Fruit fly (Drosophila melanogaster) whole organism, embryonic: Measurements from ENCODE around the gene ddbt.

Source experiments
- Atf6 ChIP-seq: fragments of 200-800 bp; sonication (Bioruptor generic); IDR thresholded peaks from 2 replicates; pipeline ENCODE4 v1.3.6; 2022; ENCODE audit warnings: missing biosample characterization, missing genetic modification characterization
- B-H1 ChIP-seq: fragments of 200-800 bp; sonication (Bioruptor generic); IDR thresholded peaks from 3 replicates; pipeline ENCODE4 v1.3.6; 2022; ENCODE audit warnings: missing biosample characterization, missing genetic modification characterization
- B-H2 ChIP-seq: fragments of 200-800 bp; sonication (Bioruptor generic); optimal IDR thresholded peaks from 2 replicates; lab custom pipeline; 2018; ENCODE audit warnings: missing biosample characterization, mild to moderate bottlenecking, missing genetic modification characterization
- BtbVII ChIP-seq: fragments of 200-800 bp; sonication (Bioruptor generic); optimal IDR thresholded peaks from 3 replicates; lab custom pipeline; 2017; ENCODE audit warnings: missing biosample characterization, mild to moderate bottlenecking, missing genetic modification characterization
- C15 ChIP-seq: fragments of 200-800 bp; sonication (Bioruptor generic); IDR thresholded peaks from 3 replicates; pipeline ENCODE4 v1.3.6; 2022; ENCODE audit warnings: missing biosample characterization, missing genetic modification characterization
- CG10267 ChIP-seq: fragments of 200-800 bp; sonication (Bioruptor generic); optimal IDR thresholded peaks from 2 replicates; lab custom pipeline; 2018; ENCODE audit warnings: missing biosample characterization, mild to moderate bottlenecking, missing genetic modification characterization, moderate library complexity
- CG10431 ChIP-seq: fragments of 200-800 bp; sonication (Bioruptor generic); optimal IDR thresholded peaks from 3 replicates; lab custom pipeline; 2018; ENCODE audit warnings: missing biosample characterization, mild to moderate bottlenecking, missing genetic modification characterization
- CG10543 ChIP-seq: fragments of 200-800 bp; sonication (Bioruptor generic); optimal IDR thresholded peaks from 3 replicates; lab custom pipeline; 2017; ENCODE audit warnings: missing biosample characterization, mild to moderate bottlenecking, missing genetic modification characterization, moderate library complexity
- CG11093 ChIP-seq: fragments of 200-800 bp; sonication (Bioruptor generic); IDR thresholded peaks from 3 replicates; pipeline ENCODE4 v1.3.6; 2022; ENCODE audit warnings: missing biosample characterization, missing genetic modification characterization
- CG11695 ChIP-seq: fragments of 200-800 bp; sonication (Bioruptor generic); IDR thresholded peaks from 3 replicates; pipeline ENCODE4 v1.3.6; 2022; ENCODE audit warnings: missing biosample characterization, missing genetic modification characterization
- CG12071 ChIP-seq: fragments of 200-800 bp; sonication (Bioruptor generic); optimal IDR thresholded peaks from 3 replicates; lab custom pipeline; 2018; ENCODE audit warnings: missing biosample characterization, mild to moderate bottlenecking, missing genetic modification characterization
- CG12104 ChIP-seq: fragments of 200-800 bp; sonication (Bioruptor generic); optimal IDR thresholded peaks from 3 replicates; lab custom pipeline; 2016; ENCODE audit warnings: missing biosample characterization, missing genetic modification characterization
- CG14050 ChIP-seq: fragments of 200-800 bp; sonication (Bioruptor generic); IDR thresholded peaks from 3 replicates; pipeline ENCODE4 v1.3.6; 2022; ENCODE audit warnings: missing biosample characterization, missing genetic modification characterization
- CG14860 ChIP-seq: fragments of 200-800 bp; sonication (Bioruptor generic); IDR thresholded peaks from 3 replicates; pipeline ENCODE4 v1.3.6; 2022; ENCODE audit warnings: missing biosample characterization, missing genetic modification characterization; ENCODE audit not compliant: partially characterized antibody
- CG16779 ChIP-seq: fragments of 200-800 bp; sonication (Bioruptor generic); IDR thresholded peaks from 2 replicates; pipeline ENCODE4 v1.3.6; 2022; ENCODE audit warnings: missing biosample characterization, missing genetic modification characterization
- CG2120 ChIP-seq: fragments of 200-800 bp; sonication (Bioruptor generic); optimal IDR thresholded peaks from 3 replicates; lab custom pipeline; 2016; ENCODE audit warnings: missing biosample characterization, missing genetic modification characterization
- CG30403 ChIP-seq: fragments of 200-800 bp; sonication (Bioruptor generic); optimal IDR thresholded peaks from 3 replicates; lab custom pipeline; 2016; ENCODE audit warnings: missing biosample characterization, missing genetic modification characterization
- CG32772 ChIP-seq: fragments of 200-800 bp; sonication (Bioruptor generic); IDR thresholded peaks from 2 replicates; pipeline ENCODE4 v1.3.6; 2022; ENCODE audit warnings: missing biosample characterization, missing genetic modification characterization
- CG33213 ChIP-seq: fragments of 200-800 bp; sonication (Bioruptor generic); optimal IDR thresholded peaks from 3 replicates; lab custom pipeline; 2016; ENCODE audit warnings: missing biosample characterization, missing genetic modification characterization
- CG43689 ChIP-seq: fragments of 200-800 bp; sonication (Bioruptor generic); IDR thresholded peaks from 2 replicates; pipeline ENCODE4 v1.3.6; 2022; ENCODE audit warnings: missing biosample characterization, missing genetic modification characterization
- CG4617 ChIP-seq: fragments of 200-800 bp; sonication (Bioruptor generic); optimal IDR thresholded peaks from 3 replicates; lab custom pipeline; 2016; ENCODE audit warnings: missing biosample characterization, missing genetic modification characterization, borderline replicate concordance
- CG6654 ChIP-seq: fragments of 200-800 bp; sonication (Bioruptor generic); optimal IDR thresholded peaks from 2 replicates; lab custom pipeline; 2017; ENCODE audit warnings: missing biosample characterization, mild to moderate bottlenecking, missing genetic modification characterization
- CG6765 ChIP-seq: fragments of 200-800 bp; sonication (Bioruptor generic); optimal IDR thresholded peaks from 3 replicates; lab custom pipeline; 2017; ENCODE audit warnings: missing biosample characterization, mild to moderate bottlenecking, missing genetic modification characterization
- CG6791 ChIP-seq: fragments of 200-800 bp; sonication (Bioruptor generic); IDR thresholded peaks from 3 replicates; pipeline ENCODE4 v1.3.6; 2022; ENCODE audit warnings: missing biosample characterization, missing genetic modification characterization; ENCODE audit not compliant: partially characterized antibody
- CG7372 ChIP-seq: fragments of 200-800 bp; sonication (Bioruptor generic); IDR thresholded peaks from 2 replicates; pipeline ENCODE4 v1.3.6; 2022; ENCODE audit warnings: missing biosample characterization, missing genetic modification characterization
- CG8944 ChIP-seq: fragments of 200-800 bp; sonication (Bioruptor generic); optimal IDR thresholded peaks from 3 replicates; lab custom pipeline; 2016; ENCODE audit warnings: missing biosample characterization, missing genetic modification characterization
- Drgx ChIP-seq: fragments of 200-800 bp; sonication (Bioruptor generic); IDR thresholded peaks from 2 replicates; pipeline ENCODE4 v1.3.6; 2022; ENCODE audit warnings: missing biosample characterization, missing genetic modification characterization
- Elba2 ChIP-seq: fragments of 200-800 bp; sonication (Bioruptor generic); optimal IDR thresholded peaks from 3 replicates; lab custom pipeline; 2016; ENCODE audit warnings: missing biosample characterization, missing genetic modification characterization
- Fer1 ChIP-seq: fragments of 200-800 bp; sonication (Bioruptor generic); optimal IDR thresholded peaks from 2 replicates; lab custom pipeline; 2017; ENCODE audit warnings: missing biosample characterization, mild to moderate bottlenecking, missing genetic modification characterization
- Hr39 ChIP-seq: fragments of >200 bp; optimal IDR thresholded peaks from 2 replicates; lab custom pipeline; 2017
- Kr ChIP-seq: fragments of 200-800 bp; sonication (Bioruptor generic); optimal IDR thresholded peaks from 2 replicates; lab custom pipeline; 2017; ENCODE audit warnings: missing biosample characterization, mild to moderate bottlenecking, missing genetic modification characterization
- MESR4 ChIP-seq: fragments of 200-800 bp; sonication (Bioruptor generic); optimal IDR thresholded peaks from 2 replicates; lab custom pipeline; 2018; ENCODE audit warnings: missing biosample characterization, mild to moderate bottlenecking, missing genetic modification characterization, moderate library complexity
- NFAT ChIP-seq: fragments of 200-800 bp; sonication (Bioruptor generic); IDR thresholded peaks from 2 replicates; pipeline ENCODE4 v1.3.6; 2022; ENCODE audit warnings: missing biosample characterization, missing genetic modification characterization
- Nf-YA ChIP-seq: fragments of 200-800 bp; sonication (Bioruptor generic); IDR thresholded peaks from 2 replicates; pipeline ENCODE4 v1.3.6; 2022; ENCODE audit warnings: missing biosample characterization, missing genetic modification characterization
- Vsx1 ChIP-seq: fragments of 200-800 bp; sonication (Bioruptor generic); optimal IDR thresholded peaks from 2 replicates; lab custom pipeline; 2017; ENCODE audit warnings: missing biosample characterization, mild to moderate bottlenecking, missing genetic modification characterization, missing genetic modification reagents
- ap ChIP-seq: fragments of 200-800 bp; sonication (Bioruptor generic); IDR thresholded peaks from 2 replicates; pipeline ENCODE4 v1.3.6; 2022; ENCODE audit warnings: missing biosample characterization, missing genetic modification characterization
- bab2 ChIP-seq: fragments of 200-800 bp; sonication (Bioruptor generic); optimal IDR thresholded peaks from 2 replicates; lab custom pipeline; 2016; ENCODE audit warnings: missing biosample characterization, missing genetic modification characterization
- cato ChIP-seq: fragments of 200-800 bp; sonication (Bioruptor generic); optimal IDR thresholded peaks from 2 replicates; lab custom pipeline; 2016; ENCODE audit warnings: missing biosample characterization, missing genetic modification characterization, borderline replicate concordance
- cg ChIP-seq: fragments of 200-800 bp; sonication (Bioruptor generic); optimal IDR thresholded peaks from 3 replicates; lab custom pipeline; 2019; ENCODE audit warnings: missing biosample characterization, mild to moderate bottlenecking, missing genetic modification characterization, moderate library complexity
- chinmo ChIP-seq: fragments of 200-800 bp; sonication (Bioruptor generic); IDR thresholded peaks from 4 replicates; pipeline ENCODE4 v1.3.6; 2022; ENCODE audit warnings: missing biosample characterization, missing genetic modification characterization; ENCODE audit not compliant: partially characterized antibody
- dati ChIP-seq: fragments of 200-800 bp; sonication (Bioruptor generic); IDR thresholded peaks from 2 replicates; pipeline ENCODE4 v1.3.6; 2022; ENCODE audit warnings: missing biosample characterization, missing genetic modification characterization
- eyg ChIP-seq: fragments of 200-800 bp; sonication (Bioruptor generic); optimal IDR thresholded peaks from 3 replicates; lab custom pipeline; 2016; ENCODE audit warnings: missing biosample characterization, missing genetic modification characterization
- nau ChIP-seq: fragments of 200-800 bp; sonication (Bioruptor generic); optimal IDR thresholded peaks from 3 replicates; lab custom pipeline; 2017; ENCODE audit warnings: missing biosample characterization, mild to moderate bottlenecking, missing genetic modification characterization, missing genetic modification reagents
- nerfin-2 ChIP-seq: fragments of 200-800 bp; sonication (Bioruptor generic); IDR thresholded peaks from 2 replicates; pipeline ENCODE4 v1.3.6; 2022; ENCODE audit warnings: missing biosample characterization, missing genetic modification characterization; ENCODE audit not compliant: partially characterized antibody
- org-1 ChIP-seq: fragments of 200-800 bp; sonication (Bioruptor generic); optimal IDR thresholded peaks from 2 replicates; lab custom pipeline; 2017; ENCODE audit warnings: missing biosample characterization, missing genetic modification characterization
- stc ChIP-seq: fragments of 200-800 bp; sonication (Bioruptor generic); IDR thresholded peaks from 2 replicates; pipeline ENCODE4 v1.3.6; 2022; ENCODE audit warnings: missing biosample characterization, missing genetic modification characterization
- sug ChIP-seq: fragments of 200-800 bp; optimal IDR thresholded peaks from 2 replicates; lab custom pipeline; 2019; ENCODE audit warnings: missing biosample characterization, mild to moderate bottlenecking, missing genetic modification characterization, moderate library complexity
- tio ChIP-seq: fragments of 200-800 bp; sonication (Bioruptor generic); optimal IDR thresholded peaks from 2 replicates; lab custom pipeline; 2017; ENCODE audit warnings: missing biosample characterization, missing genetic modification characterization, inconsistent platforms
- trh ChIP-seq: fragments of 200-800 bp; sonication (Bioruptor generic); optimal IDR thresholded peaks from 2 replicates; lab custom pipeline; 2016; ENCODE audit warnings: missing biosample characterization, missing genetic modification characterization
- zen2 ChIP-seq: fragments of 200-800 bp; sonication (Bioruptor generic); IDR thresholded peaks from 3 replicates; pipeline ENCODE4 v1.3.6; 2022; ENCODE audit warnings: missing biosample characterization, missing genetic modification characterization; ENCODE audit not compliant: partially characterized antibody
- zfh1 ChIP-seq: fragments of 200-800 bp; sonication (Bioruptor generic); IDR thresholded peaks from 3 replicates; pipeline ENCODE4 v1.3.6; 2022; ENCODE audit warnings: missing biosample characterization, missing genetic modification characterization

ddbt gene

DNA sequence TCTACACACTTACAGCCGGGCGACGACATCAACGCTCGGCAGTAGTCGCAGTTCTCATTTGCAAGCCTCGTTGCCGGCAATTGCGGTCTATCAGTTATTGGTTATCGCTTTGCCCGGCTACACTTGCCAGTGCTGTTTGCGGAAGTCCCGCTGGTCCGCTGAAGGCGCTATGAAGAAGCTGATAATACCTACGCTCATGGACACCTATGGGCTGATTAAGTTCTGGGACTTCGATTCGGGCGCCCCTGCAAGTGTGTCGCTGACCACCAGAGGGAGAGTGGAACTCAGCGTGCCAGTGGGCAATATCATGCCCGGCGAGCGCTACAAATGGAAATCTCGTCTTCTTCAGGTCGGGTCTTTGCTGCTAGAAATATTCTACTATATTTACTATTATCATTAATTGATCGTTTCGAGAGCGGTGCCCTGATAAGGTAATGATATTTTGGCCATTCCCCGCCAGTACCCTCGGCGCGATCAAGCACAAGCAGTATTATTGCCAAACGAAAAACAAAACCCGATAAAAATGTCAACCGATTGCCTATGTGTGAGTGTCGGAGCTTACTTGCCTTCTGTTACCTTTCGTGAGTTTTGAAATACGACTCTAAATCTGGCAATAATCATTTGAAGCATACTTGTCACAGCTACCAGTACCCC is 16.8 kb upstream of the ddbt start (continued):
- TF ChIP-seq CG32772 (GFP tag; lab: Robert Waterston, UW), result no peak
- TF ChIP-seq Hr39 (lab: Kevin White, UChicago), result no peak
- TF ChIP-seq CG16779, result no peak
- no peak for TF ChIP-seq CG4617 (GFP tag; lab: Kevin White, UChicago)
- no peak for TF ChIP-seq CG12104
- TF ChIP-seq CG10543 (GFP tag; lab: Kevin White, UChicago), result peak; percentile 83
- TF ChIP-seq CG10431 (GFP tag; lab: Kevin White, UChicago), result no peak
- TF ChIP-seq CG14860 (GFP tag; lab: Robert Waterston, UW), result no peak
- peak; percentile 82; the same call in 1 of the 4 replicates for TF ChIP-seq chinmo (GFP tag; lab: Robert Waterston, UW)
- TF ChIP-seq C15 (GFP tag; lab: Robert Waterston, UW), result no peak
- TF ChIP-seq CG33213, result no peak
- TF ChIP-seq Atf6 (GFP tag; lab: Robert Waterston, UW), result no peak
- no peak for TF ChIP-seq zen2 (GFP tag; lab: Robert Waterston, UW)
- no peak for TF ChIP-seq CG6791 (GFP tag; lab: Robert Waterston, UW)
- no peak for TF ChIP-seq eyg (GFP tag; lab: Kevin White, UChicago)
- TF ChIP-seq CG6765 (GFP tag; lab: Kevin White, UChicago), result no peak
- TF ChIP-seq MESR4 (GFP tag; lab: Kevin White, UChicago), result no peak
- TF ChIP-seq stc, result no peak
- TF ChIP-seq sug, result peak; percentile 92
- no peak for TF ChIP-seq CG7372 (GFP tag; lab: Robert Waterston, UW)
- no peak for TF ChIP-seq Elba2 (GFP tag; lab: Kevin White, UChicago)
- TF ChIP-seq cg (GFP tag; lab: Kevin White, UChicago), result no peak
- TF ChIP-seq Nf-YA, result no peak
- no peak for TF ChIP-seq cato
- peak; percentile 45 for TF ChIP-seq BtbVII (GFP tag; lab: Kevin White, UChicago)
- no peak for TF ChIP-seq nau (GFP tag; lab: Kevin White, UChicago)
- TF ChIP-seq Fer1 (GFP tag; lab: Kevin White, UChicago), result peak; percentile 34
- no peak; the same call in 2 of the 3 replicates for TF ChIP-seq B-H1
- TF ChIP-seq trh (GFP tag; lab: Kevin White, UChicago), result no peak
- no peak for TF ChIP-seq Vsx1 (GFP tag; lab: Kevin White, UChicago)
- TF ChIP-seq dati, result no peak
- TF ChIP-seq zfh1 (GFP tag; lab: Robert Waterston, UW), result 0 out of 3 replicates have a peak, but pooled peaks have one; percentile 12
- no peak for TF ChIP-seq Kr (GFP tag; lab: Kevin White, UChicago)
- no peak for TF ChIP-seq CG30403
- TF ChIP-seq CG10267 (tag; lab: Kevin White, UChicago), result no peak
- no peak for TF ChIP-seq CG12071 (GFP tag; lab: Kevin White, UChicago)
- no peak for TF ChIP-seq ap (GFP tag; lab: Robert Waterston, UW)
- no peak for TF ChIP-seq tio
- TF ChIP-seq NFAT (GFP tag; lab: Robert Waterston, UW), result no peak
- no peak for TF ChIP-seq CG8944
- TF ChIP-seq CG43689, result no peak
- TF ChIP-seq CG14050 (GFP tag; lab: Robert Waterston, UW), result no peak
- no peak for TF ChIP-seq org-1 (GFP tag; lab: Kevin White, UChicago)
- no peak for TF ChIP-seq CG6654 (GFP tag; lab: Kevin White, UChicago)
- TF ChIP-seq CG11695 (GFP tag; lab: Robert Waterston, UW), result no peak
- TF ChIP-seq nerfin-2, result no peak
- no peak for TF ChIP-seq B-H2 (GFP tag; lab: Kevin White, UChicago)
- no peak for TF ChIP-seq Drgx
- TF ChIP-seq bab2 (GFP tag; lab: Kevin White, UChicago), result no peak
- no peak for TF ChIP-seq CG2120 (GFP tag; lab: Kevin White, UChicago)
- no peak for TF ChIP-seq CG11093 (GFP tag; lab: Robert Waterston, UW)
